Worm (Caenorhabditis elegans): Measurements from ENCODE around the gene M163.8.

- TF ChIP-seq nhr-76 (tag; optimal IDR thresholded peaks at IDR 0.05) (peak; percentile 28), unc-62 (GFP tag; optimal IDR thresholded peaks at IDR 0.05) (peak; percentile 94), nhr-12 (tag; optimal IDR thresholded peaks at IDR 0.05) (peak; percentile 97), pha-4 (tag; optimal IDR thresholded peaks at IDR 0.05) (peak; percentile 99), mep-1 (tag; optimal IDR thresholded peaks at IDR 0.05) (peak; percentile 98), elt-3 (tag; optimal IDR thresholded peaks at IDR 0.05) (peak; percentile 89), drap-1 (GFP tag; optimal IDR thresholded peaks at IDR 0.05) (peak; percentile 96)
These were observed 40.7 kb downstream of the M163.8 start for ce11 chrX:14525325-14526305.

Measured in whole organism, mixed stage, embryonic.